Worm (Caenorhabditis elegans) whole organism, late embryonic: Measurements from ENCODE around the gene C55A6.1.

ENCODE experiments used
- ceh-19 ChIP-seq: fragments of 200-800 bp; sonication (Bioruptor generic); optimal IDR thresholded peaks from 2 replicates; lab custom pipeline; 2018; ENCODE audit warnings: mild to moderate bottlenecking, missing genetic modification characterization, missing compliant biosample characterization
- ceh-9 ChIP-seq: sonication (generic microtip); optimal IDR thresholded peaks from 2 replicates; lab custom pipeline; 2016; ENCODE audit warnings: mild to moderate bottlenecking, missing genetic modification characterization, inconsistent platforms, missing compliant biosample characterization
- lin-11 ChIP-seq: fragments of 200-800 bp; sonication (Bioruptor generic); optimal IDR thresholded peaks from 2 replicates; lab custom pipeline; 2018; ENCODE audit warnings: mild to moderate bottlenecking, missing genetic modification characterization, missing compliant biosample characterization
- pag-3 ChIP-seq: sonication (generic microtip); optimal IDR thresholded peaks from 2 replicates; lab custom pipeline; 2016; ENCODE audit warnings: missing compliant biosample characterization, missing genetic modification characterization, borderline replicate concordance
- pqm-1 ChIP-seq: sonication (generic microtip); optimal IDR thresholded peaks from 2 replicates; lab custom pipeline; 2016; ENCODE audit warnings: missing genetic modification characterization, missing compliant biosample characterization
- sox-2 ChIP-seq: fragments of 200-800 bp; sonication (Bioruptor generic); IDR thresholded peaks from 2 replicates; pipeline ENCODE4 v1.3.6; 2022; ENCODE audit warnings: missing genetic modification reagents, missing genetic modification characterization, missing compliant biosample characterization
- unc-86 ChIP-seq: sonication (generic microtip); optimal IDR thresholded peaks from 2 replicates; lab custom pipeline; 2016; ENCODE audit warnings: missing genetic modification characterization, missing compliant biosample characterization

DNA sequence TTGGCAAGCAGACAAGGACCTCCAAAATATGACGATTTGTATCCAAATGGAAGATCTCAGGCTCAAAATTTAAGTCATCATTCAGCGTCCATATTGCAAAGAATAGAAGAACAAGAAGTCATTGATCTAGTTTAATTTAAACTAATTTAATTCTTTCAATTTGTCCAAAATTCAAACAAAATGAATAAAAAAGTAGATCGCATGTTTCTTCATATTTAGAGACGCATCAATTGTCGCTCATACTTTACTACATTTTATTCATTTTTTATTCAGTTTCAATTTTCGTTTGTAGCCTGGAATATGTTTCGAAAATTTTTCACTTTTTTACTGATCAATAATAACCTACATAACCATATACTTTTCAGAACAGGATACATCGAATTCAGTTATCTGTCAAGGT is 12.3 kb downstream of the C55A6.1 start, which contains the start of gene T11F9.21:
- TF ChIP-seq ceh-9 (tag; lab: Kevin White, UChicago), result no peak
- no peak for TF ChIP-seq ceh-19 (GFP tag; lab: Kevin White, UChicago)
- TF ChIP-seq pag-3 (tag; lab: Kevin White, UChicago), result no peak
- TF ChIP-seq lin-11 (tag; lab: Kevin White, UChicago), result no peak
- TF ChIP-seq unc-86 (tag; lab: Kevin White, UChicago), result no peak
- TF ChIP-seq sox-2 (GFP tag; lab: Robert Waterston, UW), result no peak
- TF ChIP-seq pqm-1, result no peak
